Worm (Caenorhabditis elegans): ENCODE data around the gene dcn-1.

ce11 chrIII:4349799-4350198, 36.1 kb downstream of the dcn-1 start, which contains the start of gene B0285.6:
- TF ChIP-seq ama-1 (optimal IDR thresholded peaks at IDR 0.05): no peak
- TF ChIP-seq ceh-36 (tag; optimal IDR thresholded peaks at IDR 0.05): no peak
- TF ChIP-seq tbx-11 (GFP tag; IDR thresholded peaks at IDR 0.05): no peak
- TF ChIP-seq hmg-4 (GFP tag; optimal IDR thresholded peaks at IDR 0.05): no peak
- no peak for TF ChIP-seq hnd-1 (tag; optimal IDR thresholded peaks at IDR 0.05)
- no peak for TF ChIP-seq scrt-1 (GFP tag; IDR thresholded peaks at IDR 0.05)
- TF ChIP-seq F13C5.2 (tag; optimal IDR thresholded peaks at IDR 0.05): no peak
- no peak for TF ChIP-seq pes-1 (GFP tag; IDR thresholded peaks at IDR 0.05)
- TF ChIP-seq B0310.2 (tag; optimal IDR thresholded peaks at IDR 0.05): no peak
- TF ChIP-seq flt-1 (GFP tag; IDR thresholded peaks at IDR 0.05): no peak

All from whole organism, early embryonic.